Worm (Caenorhabditis elegans): ENCODE data around the gene cblc-1.

DNA sequence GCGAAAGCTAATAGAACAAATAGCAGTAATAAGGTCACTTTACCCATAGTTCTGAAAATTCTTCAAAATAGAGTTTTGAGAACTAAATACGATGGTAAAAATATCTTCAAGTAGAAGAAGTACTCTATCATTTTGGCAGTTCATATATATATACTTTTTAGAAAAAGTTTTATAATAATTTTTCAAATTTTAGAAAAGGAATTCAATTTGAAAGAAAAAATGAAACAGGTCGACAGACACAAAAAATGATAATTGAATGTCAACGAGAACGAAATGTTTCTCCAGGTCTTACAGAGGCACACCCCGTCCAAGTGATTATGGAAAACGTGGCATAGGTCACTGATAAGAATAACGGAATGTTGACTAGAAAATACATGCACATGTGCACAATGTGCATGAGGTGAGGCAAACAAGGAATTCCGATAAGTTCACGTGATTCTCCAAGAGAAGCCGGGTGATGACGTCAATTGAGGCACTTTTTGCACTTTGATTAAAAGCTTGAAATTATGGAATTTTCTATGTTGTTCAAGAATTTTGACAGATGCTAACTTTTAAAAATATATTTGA is 15.7 kb downstream of the cblc-1 start, which contains the start of gene aagr-2:
- no peak for TF ChIP-seq scrt-1 (GFP tag; IDR thresholded peaks at IDR 0.05)
- no peak for TF ChIP-seq sea-1 (GFP tag; conservative IDR thresholded peaks at IDR 0.05)
- no peak for TF ChIP-seq ceh-36 (tag; optimal IDR thresholded peaks at IDR 0.05)
- no peak for TF ChIP-seq ama-1 (optimal IDR thresholded peaks at IDR 0.05)
- no peak for TF ChIP-seq hnd-1 (tag; optimal IDR thresholded peaks at IDR 0.05)
- TF ChIP-seq hmbx-1 (tag; optimal IDR thresholded peaks at IDR 0.05), result no peak
- TF ChIP-seq ceh-13 (GFP tag; optimal IDR thresholded peaks at IDR 0.05), result no peak
- no peak for TF ChIP-seq tbx-11 (GFP tag; IDR thresholded peaks at IDR 0.05)
- TF ChIP-seq tra-4 (tag; optimal IDR thresholded peaks at IDR 0.05), result no peak
- TF ChIP-seq pes-1 (GFP tag; IDR thresholded peaks at IDR 0.05), result no peak
- no peak for TF ChIP-seq flt-1 (GFP tag; IDR thresholded peaks at IDR 0.05)
